Fruit fly (Drosophila melanogaster) whole organism, embryonic: ENCODE measurements around the gene Actn.

ENCODE experiments used
- Ada2b ChIP-seq: fragments of 200-800 bp; sonication (Bioruptor generic); IDR thresholded peaks from 2 replicates; pipeline ENCODE4 v1.3.6; 2022; ENCODE audit warnings: missing biosample characterization, missing genetic modification characterization
- Asciz ChIP-seq: fragments of 200-800 bp; sonication (Bioruptor generic); optimal IDR thresholded peaks from 2 replicates; lab custom pipeline; 2017; ENCODE audit warnings: missing biosample characterization, mild to moderate bottlenecking, missing genetic modification characterization, missing genetic modification reagents
- Bgb ChIP-seq: fragments of 200-800 bp; sonication (Bioruptor generic); IDR thresholded peaks from 2 replicates; pipeline ENCODE4 v1.3.6; 2022; ENCODE audit warnings: missing biosample characterization, missing genetic modification characterization; ENCODE audit not compliant: partially characterized antibody
- CG10431 ChIP-seq: fragments of 200-800 bp; sonication (Bioruptor generic); optimal IDR thresholded peaks from 3 replicates; lab custom pipeline; 2018; ENCODE audit warnings: missing biosample characterization, mild to moderate bottlenecking, missing genetic modification characterization
- CG11560 ChIP-seq: fragments of 200-800 bp; sonication (Bioruptor generic); IDR thresholded peaks from 3 replicates; pipeline ENCODE4 v1.3.6; 2022; ENCODE audit warnings: missing biosample characterization, missing genetic modification characterization
- CG12104 ChIP-seq: fragments of 200-800 bp; sonication (Bioruptor generic); optimal IDR thresholded peaks from 3 replicates; lab custom pipeline; 2016; ENCODE audit warnings: missing biosample characterization, missing genetic modification characterization
- CG13296 ChIP-seq: fragments of 200-800 bp; sonication (Bioruptor generic); optimal IDR thresholded peaks from 3 replicates; lab custom pipeline; 2018; ENCODE audit warnings: missing biosample characterization, mild to moderate bottlenecking, missing genetic modification characterization
- CG14965 ChIP-seq: fragments of 200-800 bp; sonication (Bioruptor generic); optimal IDR thresholded peaks from 2 replicates; lab custom pipeline; 2016; ENCODE audit warnings: missing biosample characterization, missing genetic modification characterization, borderline replicate concordance
- CG1602 ChIP-seq: fragments of 200-800 bp; sonication (Bioruptor generic); optimal IDR thresholded peaks from 3 replicates; lab custom pipeline; 2016; ENCODE audit warnings: missing biosample characterization, missing genetic modification characterization
- CG18262 ChIP-seq: fragments of 200-800 bp; optimal IDR thresholded peaks from 3 replicates; lab custom pipeline; 2019; ENCODE audit warnings: missing biosample characterization, mild to moderate bottlenecking, missing genetic modification characterization, moderate library complexity
- CG2678 ChIP-seq: fragments of 200-800 bp; sonication (Bioruptor generic); optimal IDR thresholded peaks from 3 replicates; lab custom pipeline; 2019; ENCODE audit warnings: missing biosample characterization, mild to moderate bottlenecking, missing genetic modification characterization, moderate library complexity
- CG30431 ChIP-seq: fragments of 200-800 bp; sonication (Bioruptor generic); optimal IDR thresholded peaks from 2 replicates; lab custom pipeline; 2017; ENCODE audit warnings: missing biosample characterization, missing genetic modification characterization
- CG3163 ChIP-seq: fragments of 200-800 bp; sonication (Bioruptor generic); optimal IDR thresholded peaks from 3 replicates; lab custom pipeline; 2016; ENCODE audit warnings: missing biosample characterization, missing genetic modification characterization
- CG3407 ChIP-seq: fragments of 200-800 bp; sonication (Bioruptor generic); optimal IDR thresholded peaks from 2 replicates; lab custom pipeline; 2018; ENCODE audit warnings: missing biosample characterization, mild to moderate bottlenecking, missing genetic modification characterization
- CG34376 ChIP-seq: fragments of 200-800 bp; sonication (Bioruptor generic); optimal IDR thresholded peaks from 2 replicates; lab custom pipeline; 2018; ENCODE audit warnings: missing biosample characterization, mild to moderate bottlenecking, missing genetic modification characterization
- CG3847 ChIP-seq: fragments of 200-800 bp; sonication (Bioruptor generic); IDR thresholded peaks from 2 replicates; pipeline ENCODE4 v1.3.6; 2022; ENCODE audit warnings: missing biosample characterization, missing genetic modification characterization
- CG4854 ChIP-seq: fragments of 200-800 bp; sonication (Bioruptor generic); optimal IDR thresholded peaks from 2 replicates; lab custom pipeline; 2016; ENCODE audit warnings: missing biosample characterization, missing genetic modification characterization, inconsistent platforms
- CG8290 ChIP-seq, 3 experiments: fragments of 200-800 bp; sonication (Bioruptor generic); optimal IDR thresholded peaks; 2 replicates each; lab custom pipeline; 2016 to 2019; ENCODE audit warnings: missing biosample characterization in 3 of 3, missing genetic modification characterization in 3 of 3, mild to moderate bottlenecking in 2 of 3, moderate library complexity in 1 of 3
- CG8765 ChIP-seq: fragments of 200-800 bp; sonication (Bioruptor generic); IDR thresholded peaks from 2 replicates; pipeline ENCODE4 v1.3.6; 2022; ENCODE audit warnings: missing biosample characterization, missing genetic modification characterization
- CoRest ChIP-seq: fragments of 200-800 bp; sonication (Bioruptor generic); optimal IDR thresholded peaks from 3 replicates; lab custom pipeline; 2018; ENCODE audit warnings: missing biosample characterization, mild to moderate bottlenecking, missing genetic modification characterization, moderate library complexity
- CrebB ChIP-seq: fragments of 200-800 bp; sonication (Bioruptor generic); optimal IDR thresholded peaks from 3 replicates; lab custom pipeline; 2018; ENCODE audit warnings: missing biosample characterization, mild to moderate bottlenecking, missing genetic modification characterization
- Deaf1 ChIP-seq: fragments of 200-800 bp; optimal IDR thresholded peaks from 3 replicates; lab custom pipeline; 2019; ENCODE audit warnings: missing biosample characterization, mild to moderate bottlenecking, missing genetic modification characterization, moderate library complexity
- Dip3 ChIP-seq: fragments of 200-800 bp; sonication (Bioruptor generic); optimal IDR thresholded peaks from 3 replicates; lab custom pipeline; 2016; ENCODE audit warnings: missing biosample characterization, missing genetic modification characterization
- Drgx ChIP-seq: fragments of 200-800 bp; sonication (Bioruptor generic); IDR thresholded peaks from 2 replicates; pipeline ENCODE4 v1.3.6; 2022; ENCODE audit warnings: missing biosample characterization, missing genetic modification characterization
- E2f2 ChIP-seq: fragments of 200-800 bp; sonication (Bioruptor generic); IDR thresholded peaks from 2 replicates; pipeline ENCODE4 v1.3.6; 2022; ENCODE audit warnings: missing biosample characterization, missing genetic modification characterization
- HmgD ChIP-seq: fragments of 200-800 bp; sonication (Bioruptor generic); optimal IDR thresholded peaks from 3 replicates; lab custom pipeline; 2016; ENCODE audit warnings: missing biosample characterization, missing genetic modification characterization
- Hr39 ChIP-seq: fragments of >200 bp; optimal IDR thresholded peaks from 2 replicates; lab custom pipeline; 2017
- Mes4 ChIP-seq: fragments of 200-800 bp; sonication (Bioruptor generic); optimal IDR thresholded peaks from 2 replicates; lab custom pipeline; 2016; ENCODE audit warnings: missing biosample characterization, missing genetic modification characterization
- PHDP ChIP-seq: fragments of 200-800 bp; sonication (Bioruptor generic); optimal IDR thresholded peaks from 3 replicates; lab custom pipeline; 2018; ENCODE audit warnings: missing biosample characterization, mild to moderate bottlenecking, missing genetic modification characterization, moderate library complexity
- Rx ChIP-seq: fragments of 200-800 bp; sonication (Bioruptor generic); IDR thresholded peaks from 2 replicates; pipeline ENCODE4 v1.3.6; 2022; ENCODE audit warnings: missing biosample characterization, missing genetic modification characterization
- al ChIP-seq: fragments of 200-800 bp; sonication (Bioruptor generic); IDR thresholded peaks from 2 replicates; pipeline ENCODE4 v1.3.6; 2022; ENCODE audit warnings: missing biosample characterization, missing genetic modification characterization
- amos ChIP-seq: fragments of 200-800 bp; sonication (Bioruptor generic); IDR thresholded peaks from 2 replicates; pipeline ENCODE4 v1.3.6; 2022; ENCODE audit warnings: missing biosample characterization, missing genetic modification characterization; ENCODE audit not compliant: partially characterized antibody
- ash1 ChIP-seq: fragments of 200-800 bp; sonication (Bioruptor generic); optimal IDR thresholded peaks from 2 replicates; lab custom pipeline; 2018; ENCODE audit warnings: missing biosample characterization, mild to moderate bottlenecking, missing genetic modification characterization
- chm ChIP-seq: fragments of 200-800 bp; sonication (Bioruptor generic); IDR thresholded peaks from 2 replicates; pipeline ENCODE4 v1.3.6; 2022; ENCODE audit warnings: missing biosample characterization, missing genetic modification characterization
- disco-r ChIP-seq: fragments of 200-800 bp; sonication (Bioruptor generic); optimal IDR thresholded peaks from 2 replicates; lab custom pipeline; 2016; ENCODE audit warnings: missing biosample characterization, missing genetic modification characterization
- esg ChIP-seq: fragments of 200-800 bp; sonication (Bioruptor generic); conservative IDR thresholded peaks from 2 replicates; pipeline ENCODE4 v1.3.6; 2022; ENCODE audit warnings: missing biosample characterization, missing genetic modification characterization
- fd96Cb ChIP-seq: fragments of 200-800 bp; sonication (Bioruptor generic); optimal IDR thresholded peaks from 2 replicates; lab custom pipeline; 2018; ENCODE audit warnings: missing biosample characterization, mild to moderate bottlenecking, missing genetic modification characterization, moderate library complexity
- fru ChIP-seq: fragments of >200 bp; optimal IDR thresholded peaks from 2 replicates; lab custom pipeline; 2017
- gce ChIP-seq: fragments of 200-800 bp; sonication (Bioruptor generic); IDR thresholded peaks from 3 replicates; pipeline ENCODE4 v1.3.6; 2022; ENCODE audit warnings: missing biosample characterization, missing genetic modification characterization
- gfzf ChIP-seq: fragments of 200-800 bp; sonication (Bioruptor generic); optimal IDR thresholded peaks from 2 replicates; lab custom pipeline; 2016; ENCODE audit warnings: missing biosample characterization, mild to moderate bottlenecking, missing genetic modification characterization, moderate library complexity
- hth ChIP-seq: fragments of >200 bp; optimal IDR thresholded peaks from 2 replicates; lab custom pipeline; 2017; ENCODE audit warnings: inconsistent platforms
- lov ChIP-seq, 2 experiments: fragments of 200-800 bp in 1 of 2; fragments of >200 bp in 1 of 2; sonication (Bioruptor generic) in 1 of 2; IDR thresholded peaks in 1 of 2; optimal IDR thresholded peaks in 1 of 2; 2 replicates in 1 of 2; 3 replicates in 1 of 2; pipeline versions ENCODE4 v1.3.6 to Lab custom; 2017 to 2022; ENCODE audit warnings: missing biosample characterization in 1 of 2, missing genetic modification characterization in 1 of 2
- mam ChIP-seq: fragments of 200-800 bp; sonication (Bioruptor generic); optimal IDR thresholded peaks from 3 replicates; lab custom pipeline; 2016; ENCODE audit warnings: missing biosample characterization, missing genetic modification characterization
- nerfin-1 ChIP-seq: fragments of 200-800 bp; sonication (Bioruptor generic); optimal IDR thresholded peaks from 3 replicates; lab custom pipeline; 2019; ENCODE audit warnings: missing biosample characterization, mild to moderate bottlenecking, missing genetic modification characterization, moderate library complexity
- p53 ChIP-seq: fragments of 200-800 bp; sonication (Bioruptor generic); optimal IDR thresholded peaks from 2 replicates; lab custom pipeline; 2016; ENCODE audit warnings: missing biosample characterization, missing genetic modification characterization
- schlank ChIP-seq: fragments of 200-800 bp; sonication (Bioruptor generic); optimal IDR thresholded peaks from 2 replicates; lab custom pipeline; 2018; ENCODE audit warnings: missing biosample characterization, mild to moderate bottlenecking, missing genetic modification characterization
- sens ChIP-seq: fragments of 200-800 bp; sonication (Bioruptor generic); peaks from one replicate; lab custom pipeline; 2016; ENCODE audit warnings: missing biosample characterization, missing genetic modification characterization
- sug ChIP-seq: fragments of 200-800 bp; optimal IDR thresholded peaks from 2 replicates; lab custom pipeline; 2019; ENCODE audit warnings: missing biosample characterization, mild to moderate bottlenecking, missing genetic modification characterization, moderate library complexity
- wdn ChIP-seq: fragments of 200-800 bp; sonication (Bioruptor generic); IDR thresholded peaks from 2 replicates; pipeline ENCODE4 v1.3.6; 2022; ENCODE audit warnings: missing biosample characterization, missing genetic modification characterization

Actn gene

DNA sequence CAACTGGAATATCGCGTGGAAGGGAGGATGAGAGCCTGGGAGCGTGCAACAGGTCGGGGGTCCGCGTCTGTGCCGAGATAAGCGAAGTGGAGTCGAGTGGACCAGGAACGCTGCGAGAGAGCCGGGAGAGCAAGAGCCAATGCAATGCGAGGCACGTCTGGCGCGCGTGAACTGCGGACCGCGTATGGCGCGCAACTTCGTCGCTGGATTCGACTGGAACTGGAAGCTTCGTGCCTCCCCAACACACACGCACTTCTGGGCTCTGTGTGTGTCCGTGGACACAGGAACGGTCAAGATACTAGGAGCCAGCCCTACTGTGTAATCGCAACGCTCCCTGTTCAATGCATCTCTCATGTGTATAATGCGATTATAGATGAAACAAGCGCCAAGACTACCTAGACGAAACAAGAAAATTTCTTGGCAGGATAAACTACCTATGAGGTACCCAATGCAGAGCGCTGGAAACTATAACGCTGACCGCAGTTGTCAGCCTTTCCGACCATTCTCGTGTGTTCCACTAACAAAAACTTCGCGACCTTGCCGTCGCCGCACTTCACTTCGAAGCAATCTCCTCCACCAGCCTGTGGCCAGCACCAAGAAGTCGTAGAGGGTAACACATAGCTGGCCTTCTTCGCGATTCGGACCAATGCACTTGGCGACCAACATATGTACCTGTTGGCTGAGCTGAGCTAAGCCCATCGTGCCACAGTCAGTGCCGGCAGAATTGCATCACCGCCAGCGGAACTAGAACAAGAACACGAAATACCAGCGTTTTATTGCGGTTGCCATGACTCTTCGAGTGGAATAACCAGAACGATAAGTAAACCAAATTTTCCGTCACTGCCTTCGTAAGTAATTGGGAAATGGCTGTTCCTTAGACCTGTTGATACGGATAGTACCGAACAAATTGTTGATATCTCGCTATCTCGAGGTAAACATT, 30.0 kb upstream of the Actn start, which contains the start of gene Rtca (continued):
- peak; percentile 70 for TF ChIP-seq CG3847 (GFP tag; lab: Robert Waterston, UW)
- TF ChIP-seq esg (GFP tag; lab: Robert Waterston, UW) = peak; percentile 72
- no peak for TF ChIP-seq CG10431 (GFP tag; lab: Kevin White, UChicago)
- TF ChIP-seq sug (tag; lab: Kevin White, UChicago) = peak; percentile 30
- no peak for TF ChIP-seq CG11560
- TF ChIP-seq Mes4 (GFP tag; lab: Kevin White, UChicago) = peak; percentile 45
- no peak for TF ChIP-seq gfzf (GFP tag; lab: Kevin White, UChicago)
- peak; percentile 27 for TF ChIP-seq HmgD (GFP tag; lab: Kevin White, UChicago)
- TF ChIP-seq Dip3 (GFP tag; lab: Kevin White, UChicago) = peak; percentile 18
- no peak for TF ChIP-seq chm (GFP tag; lab: Robert Waterston, UW)
- TF ChIP-seq CG18262 = peak; percentile 60
- peak; percentile 59 for TF ChIP-seq Ada2b
- TF ChIP-seq fd96Cb (tag; lab: Kevin White, UChicago) = peak; percentile 53
- TF ChIP-seq mam (GFP tag; lab: Kevin White, UChicago) = peak; percentile 62
- TF ChIP-seq CG8290 (GFP tag; optimal IDR thresholded peaks at IDR 0.05; lab: Kevin White, UChicago) = peak; percentile 14
- TF ChIP-seq CG8290 (tag; optimal IDR thresholded peaks at IDR 0.05; lab: Kevin White, UChicago) = peak in 1 of 2 experiments; percentile 62
- TF ChIP-seq Drgx (GFP tag; lab: Robert Waterston, UW) = peak; percentile 89
- peak; percentile 6 for TF ChIP-seq CG30431 (GFP tag; lab: Kevin White, UChicago)
- TF ChIP-seq wdn (GFP tag; lab: Robert Waterston, UW) = peak; percentile 56
- no peak; the same call in 1 of the 2 replicates for TF ChIP-seq Rx (GFP tag; lab: Robert Waterston, UW)
- TF ChIP-seq CG34376 (GFP tag; lab: Kevin White, UChicago) = peak; percentile 37
- no peak for TF ChIP-seq Bgb (GFP tag; lab: Robert Waterston, UW)
- peak; percentile 42 for TF ChIP-seq CG1602 (GFP tag; lab: Kevin White, UChicago)
- TF ChIP-seq lov (optimal IDR thresholded peaks at IDR 0.05; lab: Kevin White, UChicago) = no peak
- TF ChIP-seq lov (GFP tag; IDR thresholded peaks at IDR 0.05; lab: Robert Waterston, UW) = 0 out of 3 replicates have a peak, but pooled peaks have one; percentile 26
- no peak for TF ChIP-seq disco-r (GFP tag; lab: Kevin White, UChicago)
- TF ChIP-seq p53 (GFP tag; lab: Kevin White, UChicago) = peak; percentile 7
- peak; percentile 39 for TF ChIP-seq CG3407 (GFP tag; lab: Kevin White, UChicago)
- TF ChIP-seq CG2678 (tag; lab: Kevin White, UChicago) = peak; percentile 81
- no peak for TF ChIP-seq hth (lab: Kevin White, UChicago)
- no peak for TF ChIP-seq ash1 (GFP tag; lab: Kevin White, UChicago)
- peak; percentile 42; the same call in 1 of the 2 replicates for TF ChIP-seq al (GFP tag; lab: Robert Waterston, UW)
- TF ChIP-seq CoRest (tag; lab: Kevin White, UChicago) = peak; percentile 70
- TF ChIP-seq gce = no peak
- peak; percentile 55 for TF ChIP-seq CG3163 (GFP tag; lab: Kevin White, UChicago)
- TF ChIP-seq Hr39 (lab: Kevin White, UChicago) = no peak
- no peak for TF ChIP-seq CrebB
- TF ChIP-seq CG13296 (GFP tag; lab: Kevin White, UChicago) = peak; percentile 70
- peak; percentile 66 for TF ChIP-seq PHDP (tag; lab: Kevin White, UChicago)
- peak; percentile 84 for TF ChIP-seq sens (GFP tag; lab: Kevin White, UChicago)
- TF ChIP-seq CG4854 (GFP tag; lab: Kevin White, UChicago) = peak; percentile 39
- TF ChIP-seq amos = peak; percentile 23; the same call in 1 of the 2 replicates
- peak; percentile 43 for TF ChIP-seq schlank (tag; lab: Kevin White, UChicago)
- peak; percentile 15 for TF ChIP-seq nerfin-1 (tag; lab: Kevin White, UChicago)
- peak; percentile 92 for TF ChIP-seq Deaf1 (tag; lab: Kevin White, UChicago)
- TF ChIP-seq CG8765 (GFP tag; lab: Robert Waterston, UW) = no peak
- no peak for TF ChIP-seq CG14965 (GFP tag; lab: Kevin White, UChicago)
- no peak for TF ChIP-seq fru (lab: Kevin White, UChicago)
- TF ChIP-seq E2f2 = peak; percentile 39; the same call in 1 of the 2 replicates
- TF ChIP-seq CG12104 = peak; percentile 48
- peak; percentile 48 for TF ChIP-seq Asciz (GFP tag; lab: Kevin White, UChicago)
